Fruit fly (Drosophila melanogaster): ENCODE measurements around the gene Eno.

dm6 chr2L:1706961-1707360, 22.5 kb downstream of the Eno start:
- TF ChIP-seq psq (optimal IDR thresholded peaks at IDR 0.05): no peak
- TF ChIP-seq Sin3A (optimal IDR thresholded peaks at IDR 0.05): no peak
- TF ChIP-seq Myc (optimal IDR thresholded peaks at IDR 0.05): no peak
